Worm (Caenorhabditis elegans) whole organism, L1 larva: ENCODE measurements around the gene hrg-4.

Experiments
- aha-1 ChIP-seq: fragments of 150-350 bp; optimal IDR thresholded peaks from 2 replicates; lab custom pipeline; 2014; ENCODE audit warnings: missing biosample characterization, missing genetic modification characterization
- ceh-63 ChIP-seq: fragments of 200-800 bp; sonication (Bioruptor generic); optimal IDR thresholded peaks from 2 replicates; lab custom pipeline; 2018; ENCODE audit warnings: mild to moderate bottlenecking, missing genetic modification characterization, missing compliant biosample characterization
- ceh-88 ChIP-seq: fragments of 200-800 bp; sonication (Bioruptor generic); IDR thresholded peaks from 2 replicates; pipeline ENCODE4 v1.3.6; 2022; ENCODE audit warnings: missing genetic modification characterization, missing compliant biosample characterization
- efl-1 ChIP-seq, 4 experiments: fragments of 150-350 bp; optimal IDR thresholded peaks in 3 of 4; peaks in 1 of 4; 1 replicate in 1 of 4; 2 replicates in 3 of 4; lab custom pipeline; 2014; ENCODE audit warnings: missing biosample characterization in 2 of 4, missing genetic modification characterization in 2 of 4, missing genetic modification reagents in 2 of 4
- egl-27 ChIP-seq, 2 experiments: fragments of 150-350 bp in 1 of 2; sonication (generic microtip); optimal IDR thresholded peaks; 3 replicates each; lab custom pipeline; 2017 to 2018; ENCODE audit warnings: missing biosample characterization in 2 of 2, missing genetic modification characterization in 2 of 2, missing genetic modification reagents in 2 of 2
- elt-3 ChIP-seq, 6 experiments: fragments of 150-350 bp in 1 of 6; sonication (generic microtip); optimal IDR thresholded peaks; 2 replicates each; lab custom pipeline; 2017 to 2018; ENCODE audit warnings: missing biosample characterization in 6 of 6, missing genetic modification characterization in 6 of 6, inconsistent platforms in 1 of 6
- fkh-4 ChIP-seq: sonication (generic microtip); optimal IDR thresholded peaks from 2 replicates; lab custom pipeline; 2016; ENCODE audit warnings: missing compliant biosample characterization, missing genetic modification characterization, borderline replicate concordance
- hlh-17 ChIP-seq: fragments of 200-800 bp; sonication (Bioruptor generic); optimal IDR thresholded peaks from 2 replicates; lab custom pipeline; 2018; ENCODE audit warnings: missing genetic modification characterization, mild to moderate bottlenecking, missing compliant biosample characterization, moderate library complexity, borderline replicate concordance
- hlh-4 ChIP-seq: sonication (generic microtip); optimal IDR thresholded peaks from 2 replicates; lab custom pipeline; 2016; ENCODE audit warnings: mild to moderate bottlenecking, missing genetic modification characterization, missing compliant biosample characterization
- irx-1 ChIP-seq: sonication (generic microtip); optimal IDR thresholded peaks from 2 replicates; lab custom pipeline; 2016; ENCODE audit warnings: missing genetic modification characterization, missing compliant biosample characterization
- isw-1 ChIP-seq: fragments of 200-800 bp; sonication (Bioruptor generic); IDR thresholded peaks from 2 replicates; pipeline ENCODE4 v1.3.6; 2022; ENCODE audit warnings: missing genetic modification characterization, missing compliant biosample characterization
- jun-1 ChIP-seq: fragments of 150-350 bp; optimal IDR thresholded peaks from 2 replicates; lab custom pipeline; 2014; ENCODE audit warnings: missing biosample characterization, missing genetic modification reagents, missing genetic modification characterization
- lin-14 ChIP-seq: fragments of 200-800 bp; sonication (Bioruptor generic); optimal IDR thresholded peaks from 2 replicates; lab custom pipeline; 2018; ENCODE audit warnings: mild to moderate bottlenecking, missing genetic modification characterization, moderate library complexity, missing compliant biosample characterization
- lin-15B ChIP-seq: fragments of 150-350 bp; sonication (generic microtip); optimal IDR thresholded peaks from 3 replicates; lab custom pipeline; 2014; ENCODE audit warnings: missing biosample characterization, missing genetic modification characterization
- lin-39 ChIP-seq: fragments of 150-350 bp; optimal IDR thresholded peaks from 2 replicates; lab custom pipeline; 2014; ENCODE audit warnings: missing biosample characterization, missing genetic modification reagents, missing genetic modification characterization
- mef-2 ChIP-seq: fragments of 150-350 bp; optimal IDR thresholded peaks from 2 replicates; lab custom pipeline; 2014; ENCODE audit warnings: missing biosample characterization, missing genetic modification characterization
- nhr-19 ChIP-seq: fragments of 200-800 bp; sonication (Bioruptor generic); conservative IDR thresholded peaks from 2 replicates; pipeline ENCODE4 v1.3.6; 2022; ENCODE audit warnings: missing genetic modification characterization, missing compliant biosample characterization
- nhr-237 ChIP-seq: fragments of 150-350 bp; optimal IDR thresholded peaks from 2 replicates; lab custom pipeline; 2014; ENCODE audit warnings: missing biosample characterization, missing genetic modification characterization
- nhr-84 ChIP-seq: sonication (generic microtip); optimal IDR thresholded peaks from 2 replicates; lab custom pipeline; 2017; ENCODE audit warnings: missing biosample characterization, missing genetic modification characterization
- nhr-85 ChIP-seq: sonication (generic microtip); peaks from one replicate; lab custom pipeline; 2016; ENCODE audit warnings: missing genetic modification characterization, inconsistent platforms, missing compliant biosample characterization
- pag-3 ChIP-seq: sonication (generic microtip); optimal IDR thresholded peaks from 2 replicates; lab custom pipeline; 2017; ENCODE audit warnings: missing genetic modification characterization, mild to moderate bottlenecking, missing compliant biosample characterization, antibody characterized with exemption, borderline replicate concordance; ENCODE audit not compliant: insufficient read depth
- pqm-1 ChIP-seq: sonication (generic microtip); optimal IDR thresholded peaks from 3 replicates; lab custom pipeline; 2017; ENCODE audit warnings: missing biosample characterization, missing genetic modification characterization
- swsn-7 ChIP-seq: sonication (generic microtip); optimal IDR thresholded peaks from 2 replicates; lab custom pipeline; 2016; ENCODE audit warnings: missing genetic modification characterization, missing compliant biosample characterization
- unc-130 ChIP-seq: fragments of 150-350 bp; optimal IDR thresholded peaks from 2 replicates; lab custom pipeline; 2017; ENCODE audit warnings: missing biosample characterization, missing genetic modification characterization, inconsistent platforms
- vab-15 ChIP-seq: sonication (generic microtip); optimal IDR thresholded peaks from 2 replicates; lab custom pipeline; 2017; ENCODE audit warnings: missing genotype, mild to moderate bottlenecking, missing genetic modification characterization, missing compliant biosample characterization
- zip-4 ChIP-seq: fragments of 200-800 bp; sonication (Bioruptor generic); optimal IDR thresholded peaks from 2 replicates; lab custom pipeline; 2018; ENCODE audit warnings: mild to moderate bottlenecking, missing genetic modification characterization, moderate library complexity, missing compliant biosample characterization
- ztf-11 ChIP-seq, 2 experiments: sonication (generic microtip); optimal IDR thresholded peaks; 2 replicates each; lab custom pipeline; 2016 to 2017; ENCODE audit warnings: missing genetic modification characterization in 2 of 2, missing biosample characterization in 1 of 2, missing compliant biosample characterization in 1 of 2
- ztf-4 ChIP-seq: fragments of 150-350 bp; optimal IDR thresholded peaks from 2 replicates; lab custom pipeline; 2014; ENCODE audit warnings: missing biosample characterization, missing genetic modification characterization

Gene hrg-4

DNA sequence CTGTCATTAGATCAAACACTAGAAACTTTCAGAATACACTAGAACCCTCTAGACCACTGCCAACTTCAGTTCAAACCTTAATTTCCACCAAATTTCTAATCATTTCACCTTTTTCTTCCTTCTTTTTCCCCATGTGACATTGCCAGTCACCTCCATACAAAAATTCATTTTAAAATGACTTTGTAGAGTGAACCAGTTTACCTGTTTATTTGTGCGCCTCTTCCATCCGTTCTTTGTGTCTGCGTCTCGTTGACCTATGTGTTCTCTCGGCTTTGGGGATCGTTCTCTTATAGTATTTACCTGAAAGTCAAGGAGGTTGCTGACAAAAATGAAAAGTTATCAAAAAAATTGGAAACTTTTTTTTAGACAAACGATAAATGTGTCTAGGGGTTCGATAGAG, 50.2 kb downstream of the hrg-4 start (continued):
- TF ChIP-seq elt-3 (tag; optimal IDR thresholded peaks at IDR 0.05; lab: Kevin White, UChicago) (no peak), nhr-19 (GFP tag; lab: Robert Waterston, UW) (no peak), jun-1 (tag; lab: Kevin White, UChicago) (no peak), aha-1 (no peak), zip-4 (GFP tag; lab: Kevin White, UChicago) (no peak), mef-2 (tag; lab: Kevin White, UChicago) (no peak), efl-1 (optimal IDR thresholded peaks at IDR 0.05; lab: Kevin White, UChicago) (no peak), efl-1 (GFP tag; optimal IDR thresholded peaks at IDR 0.05 in 1 of 2; lab: Kevin White, UChicago) (peak in 1 of 2 experiments; percentile 2), lin-14 (GFP tag; lab: Kevin White, UChicago) (peak; percentile 62), nhr-237 (tag; lab: Kevin White, UChicago) (no peak), pag-3 (no peak), ztf-11 (tag; optimal IDR thresholded peaks at IDR 0.05; lab: Kevin White, UChicago) (no peak), lin-39 (no peak), fkh-4 (tag; lab: Kevin White, UChicago) (no peak), ceh-63 (GFP tag; lab: Kevin White, UChicago) (no peak), egl-27 (tag; optimal IDR thresholded peaks at IDR 0.05; lab: Kevin White, UChicago) (no peak), swsn-7 (tag; lab: Kevin White, UChicago) (no peak), isw-1 (no peak), ztf-4 (tag; lab: Kevin White, UChicago) (no peak), irx-1 (tag; lab: Kevin White, UChicago) (no peak), hlh-4 (tag; lab: Kevin White, UChicago) (no peak), ceh-88 (GFP tag; lab: Robert Waterston, UW) (no peak), lin-15B (tag; lab: Kevin White, UChicago) (no peak), vab-15 (no peak), nhr-85 (tag; lab: Kevin White, UChicago) (peak; percentile 73), unc-130 (tag; lab: Kevin White, UChicago) (no peak), pqm-1 (tag; lab: Kevin White, UChicago) (no peak), nhr-84 (no peak), hlh-17 (GFP tag; lab: Kevin White, UChicago) (no peak)
